Fruit fly (Drosophila melanogaster): Measurements from ENCODE around the gene CG32599.

dm6 chrX:14199967-14200531 is 43.4 kb upstream of the CG32599 start, which contains the start of gene CG11590:
- TF ChIP-seq CG8478 (optimal IDR thresholded peaks at IDR 0.05) (no peak), psq (optimal IDR thresholded peaks at IDR 0.05) (no peak), EcR (GFP tag; optimal IDR thresholded peaks at IDR 0.05) (no peak), Dll (optimal IDR thresholded peaks at IDR 0.05) (no peak)
